Fruit fly (Drosophila melanogaster) whole organism, embryonic: ENCODE measurements around the gene pix.

Source experiments
- Antp ChIP-seq: fragments of 200-800 bp; sonication (Bioruptor generic); optimal IDR thresholded peaks from 3 replicates; lab custom pipeline; 2016; ENCODE audit warnings: missing biosample characterization, missing genetic modification characterization
- Bgb ChIP-seq: fragments of 200-800 bp; sonication (Bioruptor generic); IDR thresholded peaks from 2 replicates; pipeline ENCODE4 v1.3.6; 2022; ENCODE audit warnings: missing biosample characterization, missing genetic modification characterization; ENCODE audit not compliant: partially characterized antibody
- Blimp-1 ChIP-seq: fragments of 200-800 bp; sonication (Bioruptor generic); optimal IDR thresholded peaks from 3 replicates; lab custom pipeline; 2018; ENCODE audit warnings: missing biosample characterization, missing genetic modification characterization, mild to moderate bottlenecking, moderate library complexity, missing genetic modification reagents
- C15 ChIP-seq: fragments of 200-800 bp; sonication (Bioruptor generic); IDR thresholded peaks from 3 replicates; pipeline ENCODE4 v1.3.6; 2022; ENCODE audit warnings: missing biosample characterization, missing genetic modification characterization
- CG10267 ChIP-seq: fragments of 200-800 bp; sonication (Bioruptor generic); optimal IDR thresholded peaks from 2 replicates; lab custom pipeline; 2018; ENCODE audit warnings: missing biosample characterization, mild to moderate bottlenecking, missing genetic modification characterization, moderate library complexity
- CG11247 ChIP-seq: fragments of 200-800 bp; sonication (Bioruptor generic); IDR thresholded peaks from 2 replicates; pipeline ENCODE4 v1.3.6; 2022; ENCODE audit warnings: missing biosample characterization, missing genetic modification characterization
- CG12104 ChIP-seq: fragments of 200-800 bp; sonication (Bioruptor generic); optimal IDR thresholded peaks from 3 replicates; lab custom pipeline; 2016; ENCODE audit warnings: missing biosample characterization, missing genetic modification characterization
- CG14441 ChIP-seq: fragments of 200-800 bp; sonication (Bioruptor generic); IDR thresholded peaks from 2 replicates; pipeline ENCODE4 v1.3.6; 2022; ENCODE audit warnings: missing biosample characterization, missing genetic modification characterization
- CG15269 ChIP-seq: fragments of 200-800 bp; sonication (Bioruptor generic); optimal IDR thresholded peaks from 2 replicates; lab custom pipeline; 2018; ENCODE audit warnings: missing biosample characterization, mild to moderate bottlenecking, missing genetic modification characterization, moderate library complexity
- CG15514 ChIP-seq: fragments of 200-800 bp; sonication (Bioruptor generic); optimal IDR thresholded peaks from 3 replicates; lab custom pipeline; 2017; ENCODE audit warnings: missing biosample characterization, missing genetic modification characterization, mild to moderate bottlenecking, moderate library complexity, missing genetic modification reagents
- CG1603 ChIP-seq: fragments of 200-800 bp; sonication (Bioruptor generic); optimal IDR thresholded peaks from 2 replicates; lab custom pipeline; 2019; ENCODE audit warnings: missing biosample characterization, mild to moderate bottlenecking, missing genetic modification characterization, moderate library complexity
- CG16863 ChIP-seq: fragments of 200-800 bp; sonication (Bioruptor generic); optimal IDR thresholded peaks from 3 replicates; lab custom pipeline; 2016; ENCODE audit warnings: missing biosample characterization, missing genetic modification characterization
- CG1832 ChIP-seq: fragments of 200-800 bp; sonication (Bioruptor generic); optimal IDR thresholded peaks from 2 replicates; lab custom pipeline; 2017; ENCODE audit warnings: missing biosample characterization, mild to moderate bottlenecking, missing genetic modification characterization, inconsistent platforms
- CG2129 ChIP-seq: fragments of 200-800 bp; sonication (Bioruptor generic); IDR thresholded peaks from 2 replicates; pipeline ENCODE4 v1.3.6; 2022; ENCODE audit warnings: missing biosample characterization, missing genetic modification characterization; ENCODE audit not compliant: partially characterized antibody
- CG3065 ChIP-seq: fragments of 200-800 bp; sonication (Bioruptor generic); optimal IDR thresholded peaks from 2 replicates; lab custom pipeline; 2016; ENCODE audit warnings: missing biosample characterization, missing genetic modification characterization
- CG32532 ChIP-seq: fragments of 200-800 bp; sonication (Bioruptor generic); IDR thresholded peaks from 2 replicates; pipeline ENCODE4 v1.3.6; 2022; ENCODE audit warnings: missing biosample characterization, missing genetic modification characterization
- CG3847 ChIP-seq: fragments of 200-800 bp; sonication (Bioruptor generic); IDR thresholded peaks from 2 replicates; pipeline ENCODE4 v1.3.6; 2022; ENCODE audit warnings: missing biosample characterization, missing genetic modification characterization
- CG4854 ChIP-seq: fragments of 200-800 bp; sonication (Bioruptor generic); optimal IDR thresholded peaks from 2 replicates; lab custom pipeline; 2016; ENCODE audit warnings: missing biosample characterization, missing genetic modification characterization, inconsistent platforms
- CG6791 ChIP-seq: fragments of 200-800 bp; sonication (Bioruptor generic); IDR thresholded peaks from 3 replicates; pipeline ENCODE4 v1.3.6; 2022; ENCODE audit warnings: missing biosample characterization, missing genetic modification characterization; ENCODE audit not compliant: partially characterized antibody
- CG7928 ChIP-seq: fragments of 200-800 bp; sonication (Bioruptor generic); optimal IDR thresholded peaks from 2 replicates; lab custom pipeline; 2017; ENCODE audit warnings: missing biosample characterization, mild to moderate bottlenecking, missing genetic modification characterization
- CG9727 ChIP-seq: fragments of 200-800 bp; sonication (Bioruptor generic); optimal IDR thresholded peaks from 3 replicates; lab custom pipeline; 2017; ENCODE audit warnings: missing biosample characterization, mild to moderate bottlenecking, missing genetic modification characterization
- CG9797 ChIP-seq: fragments of 200-800 bp; sonication (Bioruptor generic); optimal IDR thresholded peaks from 3 replicates; lab custom pipeline; 2018; ENCODE audit warnings: missing biosample characterization, mild to moderate bottlenecking, missing genetic modification characterization
- CG9817 ChIP-seq: fragments of 200-800 bp; sonication (Bioruptor generic); optimal IDR thresholded peaks from 2 replicates; lab custom pipeline; 2018; ENCODE audit warnings: missing biosample characterization, mild to moderate bottlenecking, missing genetic modification characterization, moderate library complexity
- CoRest ChIP-seq: fragments of 200-800 bp; sonication (Bioruptor generic); optimal IDR thresholded peaks from 3 replicates; lab custom pipeline; 2018; ENCODE audit warnings: missing biosample characterization, mild to moderate bottlenecking, missing genetic modification characterization, moderate library complexity
- Dll ChIP-seq: fragments of 200-800 bp; sonication (Bioruptor generic); IDR thresholded peaks from 4 replicates; pipeline ENCODE4 v1.3.6; 2022; ENCODE audit warnings: missing biosample characterization, missing genetic modification characterization; ENCODE audit not compliant: partially characterized antibody
- HLH4C ChIP-seq: fragments of 200-800 bp; sonication (Bioruptor generic); IDR thresholded peaks from 3 replicates; pipeline ENCODE4 v1.3.6; 2022; ENCODE audit warnings: missing biosample characterization, missing genetic modification characterization; ENCODE audit not compliant: partially characterized antibody
- HmgD ChIP-seq: fragments of 200-800 bp; sonication (Bioruptor generic); optimal IDR thresholded peaks from 3 replicates; lab custom pipeline; 2016; ENCODE audit warnings: missing biosample characterization, missing genetic modification characterization
- Hr3 ChIP-seq: fragments of 200-800 bp; sonication (Bioruptor generic); optimal IDR thresholded peaks from 3 replicates; lab custom pipeline; 2016; ENCODE audit warnings: missing biosample characterization, missing genetic modification characterization
- Hr51 ChIP-seq, 2 experiments: fragments of 200-800 bp; sonication (Bioruptor generic); optimal IDR thresholded peaks; 2 replicates in 1 of 2; 3 replicates in 1 of 2; lab custom pipeline; 2016 to 2018; ENCODE audit warnings: missing biosample characterization in 2 of 2, missing genetic modification characterization in 2 of 2, mild to moderate bottlenecking in 1 of 2, moderate library complexity in 1 of 2
- Hsf ChIP-seq: fragments of 200-800 bp; sonication (Bioruptor generic); optimal IDR thresholded peaks from 3 replicates; lab custom pipeline; 2016; ENCODE audit warnings: missing biosample characterization, missing genetic modification characterization
- NFAT ChIP-seq: fragments of 200-800 bp; sonication (Bioruptor generic); IDR thresholded peaks from 2 replicates; pipeline ENCODE4 v1.3.6; 2022; ENCODE audit warnings: missing biosample characterization, missing genetic modification characterization
- Tbp ChIP-seq: fragments of >200 bp; optimal IDR thresholded peaks from 2 replicates; lab custom pipeline; 2018; ENCODE audit warnings: missing biosample characterization, missing genetic modification characterization
- Xbp1 ChIP-seq: fragments of 200-800 bp; sonication (Bioruptor generic); optimal IDR thresholded peaks from 3 replicates; lab custom pipeline; 2016; ENCODE audit warnings: missing biosample characterization, mild to moderate bottlenecking, missing genetic modification characterization
- ara ChIP-seq: fragments of 200-800 bp; sonication (Bioruptor generic); IDR thresholded peaks from 2 replicates; pipeline ENCODE4 v1.3.6; 2022; ENCODE audit warnings: missing biosample characterization, missing genetic modification characterization
- chinmo ChIP-seq: fragments of 200-800 bp; sonication (Bioruptor generic); IDR thresholded peaks from 4 replicates; pipeline ENCODE4 v1.3.6; 2022; ENCODE audit warnings: missing biosample characterization, missing genetic modification characterization; ENCODE audit not compliant: partially characterized antibody
- disco-r ChIP-seq: fragments of 200-800 bp; sonication (Bioruptor generic); optimal IDR thresholded peaks from 2 replicates; lab custom pipeline; 2016; ENCODE audit warnings: missing biosample characterization, missing genetic modification characterization
- en ChIP-seq: fragments of 200-800 bp; sonication (Bioruptor generic); optimal IDR thresholded peaks from 2 replicates; lab custom pipeline; 2016; ENCODE audit warnings: missing biosample characterization, missing genetic modification characterization
- exex ChIP-seq: fragments of 200-800 bp; sonication (Bioruptor generic); optimal IDR thresholded peaks from 4 replicates; lab custom pipeline; 2018; ENCODE audit warnings: missing biosample characterization, mild to moderate bottlenecking, missing genetic modification characterization, moderate library complexity
- fd96Cb ChIP-seq: fragments of 200-800 bp; sonication (Bioruptor generic); optimal IDR thresholded peaks from 2 replicates; lab custom pipeline; 2018; ENCODE audit warnings: missing biosample characterization, mild to moderate bottlenecking, missing genetic modification characterization, moderate library complexity
- repo ChIP-seq: fragments of 200-800 bp; sonication (Bioruptor generic); optimal IDR thresholded peaks from 2 replicates; lab custom pipeline; 2016; ENCODE audit warnings: missing biosample characterization, missing genetic modification characterization
- ro ChIP-seq: fragments of 200-800 bp; sonication (Bioruptor generic); IDR thresholded peaks from 2 replicates; pipeline ENCODE4 v1.3.6; 2022; ENCODE audit warnings: missing biosample characterization, missing genetic modification characterization
- row ChIP-seq: fragments of 200-800 bp; sonication (Bioruptor generic); IDR thresholded peaks from 3 replicates; pipeline ENCODE4 v1.3.6; 2022; ENCODE audit warnings: missing biosample characterization, missing genetic modification characterization
- sens ChIP-seq: fragments of 200-800 bp; sonication (Bioruptor generic); peaks from one replicate; lab custom pipeline; 2016; ENCODE audit warnings: missing biosample characterization, missing genetic modification characterization
- slbo ChIP-seq: fragments of 200-800 bp; sonication (Bioruptor generic); IDR thresholded peaks from 2 replicates; pipeline ENCODE4 v1.3.6; 2022; ENCODE audit warnings: missing biosample characterization, missing genetic modification characterization
- tx ChIP-seq: fragments of 200-800 bp; sonication (Bioruptor generic); optimal IDR thresholded peaks from 2 replicates; lab custom pipeline; 2016; ENCODE audit warnings: missing biosample characterization, missing genetic modification characterization
- usp ChIP-seq: fragments of >200 bp; optimal IDR thresholded peaks from 2 replicates; lab custom pipeline; 2017; ENCODE audit warnings: missing biosample characterization, missing genetic modification characterization
- wek ChIP-seq: fragments of 200-800 bp; sonication (Bioruptor generic); optimal IDR thresholded peaks from 3 replicates; lab custom pipeline; 2018; ENCODE audit warnings: missing biosample characterization, mild to moderate bottlenecking, missing genetic modification characterization, moderate library complexity

The pix gene

DNA sequence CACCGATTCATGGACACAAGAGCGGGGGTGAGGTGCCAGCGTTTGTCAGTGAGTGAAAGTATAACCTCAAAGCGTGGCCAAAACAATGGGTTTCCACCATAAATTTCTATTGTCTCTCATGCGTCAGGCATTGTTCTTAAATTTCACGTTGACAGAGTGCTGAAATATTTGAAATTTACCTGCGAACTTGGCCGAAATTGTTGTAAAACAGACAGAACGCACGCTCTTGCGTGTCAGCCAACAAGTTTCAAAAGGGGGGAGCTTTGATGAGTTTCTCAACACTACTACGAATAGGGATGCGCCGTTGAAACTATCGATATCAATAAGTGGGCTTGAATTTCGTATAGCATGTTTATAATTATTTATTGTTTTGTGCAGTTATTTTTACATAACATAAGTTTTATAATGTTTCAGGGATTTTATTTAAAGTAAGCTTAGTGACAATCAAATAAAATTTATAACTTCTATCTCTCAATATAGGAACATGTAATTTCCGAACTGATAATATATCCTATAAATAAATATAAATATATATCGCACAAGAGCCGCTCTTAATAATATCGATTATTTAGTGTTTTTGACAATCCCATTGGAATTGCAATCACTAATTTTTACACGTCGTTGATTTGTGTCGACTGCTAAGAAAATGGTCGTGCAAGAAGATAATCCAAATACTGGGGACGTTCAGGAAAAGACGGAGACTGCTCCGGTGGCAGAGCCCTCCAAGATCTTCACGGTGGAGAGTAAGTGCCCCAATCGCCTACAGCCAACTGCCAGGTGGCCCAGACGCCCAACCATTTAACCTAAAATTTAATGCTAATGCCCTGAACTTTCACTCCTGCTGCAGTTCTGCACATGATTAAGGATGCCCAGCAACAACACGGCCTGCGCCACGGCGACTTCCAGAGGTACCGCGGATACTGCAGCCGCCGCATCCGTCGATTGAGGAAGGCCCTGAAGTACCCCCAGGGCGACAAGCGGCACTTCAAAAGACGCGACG, at the start of gene pix, which contains the start of gene Srp68 (continued):
- peak; percentile 92 for TF ChIP-seq Dll (GFP tag; lab: Robert Waterston, UW)
- no peak for TF ChIP-seq CG3065 (GFP tag; lab: Kevin White, UChicago)
- peak; percentile 58 for TF ChIP-seq CG12104 (GFP tag; lab: Kevin White, UChicago)
- peak; percentile 74 for TF ChIP-seq Hr3 (GFP tag; lab: Kevin White, UChicago)
- 0 out of 2 replicates have a peak, but pooled peaks have one; percentile 68 for TF ChIP-seq CG2129 (GFP tag; lab: Robert Waterston, UW)
- peak; percentile 76 for TF ChIP-seq Blimp-1 (GFP tag; lab: Kevin White, UChicago)
- peak; percentile 79 for TF ChIP-seq CG9727 (GFP tag; lab: Kevin White, UChicago)
- 0 out of 2 replicates have a peak, but pooled peaks have one; percentile 34 for TF ChIP-seq NFAT
- no peak for TF ChIP-seq CG14441
- peak; percentile 18 for TF ChIP-seq CG7928 (GFP tag; lab: Kevin White, UChicago)
- TF ChIP-seq CG9797 (GFP tag; lab: Kevin White, UChicago): peak; percentile 30
- peak; percentile 47; the same call in 1 of the 2 replicates for TF ChIP-seq Bgb
- peak; percentile 94 for TF ChIP-seq row (GFP tag; lab: Robert Waterston, UW)
- no peak for TF ChIP-seq wek (GFP tag; lab: Kevin White, UChicago)
- TF ChIP-seq CoRest (tag; lab: Kevin White, UChicago): peak; percentile 83
- TF ChIP-seq tx: peak; percentile 33
- TF ChIP-seq fd96Cb: peak; percentile 47
- TF ChIP-seq en: no peak

- TF ChIP-seq slbo (GFP tag; lab: Robert Waterston, UW): peak; percentile 56
- TF ChIP-seq CG1603 (tag; lab: Kevin White, UChicago): peak; percentile 74
- peak; percentile 72 for TF ChIP-seq Hsf (GFP tag; lab: Kevin White, UChicago)
- no peak for TF ChIP-seq exex (tag; lab: Kevin White, UChicago)
- TF ChIP-seq CG15269 (tag; lab: Kevin White, UChicago): peak; percentile 37
- no peak for TF ChIP-seq CG6791
- TF ChIP-seq ro (GFP tag; lab: Robert Waterston, UW): peak; percentile 37; the same call in 1 of the 2 replicates
- TF ChIP-seq Antp (GFP tag; lab: Kevin White, UChicago): peak; percentile 28
- peak; percentile 60 for TF ChIP-seq CG16863 (GFP tag; lab: Kevin White, UChicago)
- TF ChIP-seq chinmo: no peak
- no peak for TF ChIP-seq CG15514 (GFP tag; lab: Kevin White, UChicago)
- TF ChIP-seq wek (GFP tag; lab: Kevin White, UChicago): no peak
- TF ChIP-seq ara (GFP tag; lab: Robert Waterston, UW): peak; percentile 87
- 0 out of 3 replicates have a peak, but pooled peaks have one; percentile 18 for TF ChIP-seq C15 (GFP tag; lab: Robert Waterston, UW)
- no peak for TF ChIP-seq HLH4C (GFP tag; lab: Robert Waterston, UW)
- TF ChIP-seq CG1832 (GFP tag; lab: Kevin White, UChicago): no peak
- no peak for TF ChIP-seq CG11247 (GFP tag; lab: Robert Waterston, UW)
- no peak for TF ChIP-seq repo (GFP tag; lab: Kevin White, UChicago)
- TF ChIP-seq HmgD (GFP tag; lab: Kevin White, UChicago): no peak
- TF ChIP-seq Hr51 (GFP tag; optimal IDR thresholded peaks at IDR 0.05; lab: Kevin White, UChicago): peak; percentile 18 to 65
- TF ChIP-seq CG32532 (GFP tag; lab: Robert Waterston, UW): peak; percentile 48; the same call in 1 of the 2 replicates
- TF ChIP-seq disco-r (GFP tag; lab: Kevin White, UChicago): no peak
- peak; percentile 17 for TF ChIP-seq CG9817 (tag; lab: Kevin White, UChicago)
- TF ChIP-seq Tbp (GFP tag; lab: Kevin White, UChicago): no peak
- TF ChIP-seq CG10267 (tag; lab: Kevin White, UChicago): peak; percentile 75
- peak; percentile 29 for TF ChIP-seq CG4854 (GFP tag; lab: Kevin White, UChicago)
- peak; percentile 97 for TF ChIP-seq sens (GFP tag; lab: Kevin White, UChicago)
- no peak for TF ChIP-seq usp (GFP tag; lab: Kevin White, UChicago)
- TF ChIP-seq CG3847 (GFP tag; lab: Robert Waterston, UW): 0 out of 2 replicates have a peak, but pooled peaks have one; percentile 19
- TF ChIP-seq Xbp1 (GFP tag; lab: Kevin White, UChicago): peak; percentile 67
Observed at dm6 chr3L:9023627-9024026, 49.1 kb upstream of the pix start.
